Worm (Caenorhabditis elegans) whole organism, early embryonic: ENCODE measurements around the gene Y20C6A.1.

Experiments
- ama-1 ChIP-seq: fragments of 150-350 bp; optimal IDR thresholded peaks from 2 replicates; lab custom pipeline; 2014
- ets-7 ChIP-seq: sonication (generic microtip); optimal IDR thresholded peaks from 2 replicates; lab custom pipeline; 2016; ENCODE audit warnings: missing genotype, missing genetic modification characterization, missing compliant biosample characterization
- flt-1 ChIP-seq: fragments of 200-800 bp; sonication (Bioruptor generic); IDR thresholded peaks from 2 replicates; pipeline ENCODE4 v1.3.6; 2022; ENCODE audit warnings: missing genetic modification characterization, missing compliant biosample characterization
- hmg-4 ChIP-seq: fragments of 200-800 bp; sonication (Bioruptor generic); optimal IDR thresholded peaks from 2 replicates; lab custom pipeline; 2018; ENCODE audit warnings: mild to moderate bottlenecking, missing genetic modification characterization, missing compliant biosample characterization

ce11 chrV:17328497-17328896 is 48.0 kb downstream of the Y20C6A.1 start, which contains the start of gene srg-44:
- TF ChIP-seq hmg-4 (GFP tag; lab: Kevin White, UChicago): no peak
- TF ChIP-seq ama-1: no peak
- TF ChIP-seq ets-7: no peak
- TF ChIP-seq flt-1: no peak
